Worm (Caenorhabditis elegans) whole organism, young adult: ENCODE measurements around the gene smg-9.

Experiments
- C06A6.2 ChIP-seq: fragments of 200-800 bp; sonication (Bioruptor generic); conservative IDR thresholded peaks from 2 replicates; pipeline ENCODE4 v1.3.6; 2022; ENCODE audit warnings: missing genetic modification characterization, missing compliant biosample characterization
- Y56A3A.18 ChIP-seq: fragments of 200-800 bp; sonication (Bioruptor generic); IDR thresholded peaks from 2 replicates; pipeline ENCODE4 v1.3.6; 2022; ENCODE audit warnings: missing genetic modification reagents, missing genetic modification characterization, missing compliant biosample characterization
- dox-1 ChIP-seq: fragments of 200-800 bp; sonication (Bioruptor generic); IDR thresholded peaks from 2 replicates; pipeline ENCODE4 v1.3.6; 2022; ENCODE audit warnings: missing genetic modification reagents, missing genetic modification characterization, missing compliant biosample characterization
- hmg-20 ChIP-seq: fragments of 200-800 bp; sonication (Bioruptor generic); IDR thresholded peaks from 2 replicates; pipeline ENCODE4 v1.3.6; 2022; ENCODE audit warnings: missing genetic modification reagents, missing genetic modification characterization, missing compliant biosample characterization
- pha-4 ChIP-seq: fragments of 150-350 bp; sonication (generic microtip); optimal IDR thresholded peaks from 2 replicates; lab custom pipeline; 2014; ENCODE audit warnings: missing biosample characterization, missing genetic modification reagents, missing genetic modification characterization

ce11 chrII:14728119-14728518 is 24.5 kb downstream of the smg-9 start:
- TF ChIP-seq C06A6.2 (GFP tag; lab: Robert Waterston, UW) (no peak), Y56A3A.18 (GFP tag; lab: Robert Waterston, UW) (no peak), pha-4 (no peak), dox-1 (GFP tag; lab: Robert Waterston, UW) (no peak), hmg-20 (GFP tag; lab: Robert Waterston, UW) (no peak)
